Worm (Caenorhabditis elegans) whole organism, young adult: ENCODE results near the gene B0244.16.

Experiments used
- B0261.1 ChIP-seq: sonication (generic microtip); optimal IDR thresholded peaks from 2 replicates; lab custom pipeline; 2016; ENCODE audit warnings: mild to moderate bottlenecking, missing genetic modification characterization, moderate library complexity, missing compliant biosample characterization
- D2030.7 ChIP-seq: fragments of 200-800 bp; sonication (Bioruptor generic); IDR thresholded peaks from 2 replicates; pipeline ENCODE4 v1.3.6; 2022; ENCODE audit warnings: missing genetic modification reagents, missing genetic modification characterization, missing compliant biosample characterization
- F33H1.4 ChIP-seq: fragments of 200-800 bp; sonication (Bioruptor generic); IDR thresholded peaks from 2 replicates; pipeline ENCODE4 v1.3.6; 2022; ENCODE audit warnings: missing genetic modification reagents, missing genetic modification characterization, missing compliant biosample characterization
- F49E8.2 ChIP-seq: sonication (generic microtip); optimal IDR thresholded peaks from 3 replicates; lab custom pipeline; 2017; ENCODE audit warnings: missing genetic modification characterization, mild to moderate bottlenecking, missing compliant biosample characterization, antibody characterized with exemption, moderate library complexity; ENCODE audit not compliant: insufficient read depth
- F55B11.4 ChIP-seq: sonication (generic microtip); optimal IDR thresholded peaks from 2 replicates; lab custom pipeline; 2016; ENCODE audit warnings: missing compliant biosample characterization, missing genetic modification characterization, borderline replicate concordance; ENCODE audit not compliant: insufficient read depth
- F57A8.1 ChIP-seq: fragments of 200-800 bp; sonication (Bioruptor generic); optimal IDR thresholded peaks from 2 replicates; lab custom pipeline; 2018; ENCODE audit warnings: mild to moderate bottlenecking, missing genetic modification characterization, moderate library complexity, missing compliant biosample characterization
- F57C9.4 ChIP-seq: sonication (generic microtip); optimal IDR thresholded peaks from 2 replicates; lab custom pipeline; 2017; ENCODE audit warnings: mild to moderate bottlenecking, missing genetic modification characterization, missing compliant biosample characterization
- K11D2.4 ChIP-seq: fragments of 200-800 bp; sonication (Bioruptor generic); IDR thresholded peaks from 2 replicates; pipeline ENCODE4 v1.3.6; 2022; ENCODE audit warnings: missing genetic modification reagents, missing genetic modification characterization, missing compliant biosample characterization
- K12H6.12 ChIP-seq: fragments of 200-800 bp; sonication (Bioruptor generic); optimal IDR thresholded peaks from 2 replicates; lab custom pipeline; 2018; ENCODE audit warnings: mild to moderate bottlenecking, missing genetic modification characterization, missing compliant biosample characterization
- T26A5.8 ChIP-seq: sonication (generic microtip); optimal IDR thresholded peaks from 2 replicates; lab custom pipeline; 2016; ENCODE audit warnings: missing genetic modification characterization, missing compliant biosample characterization
- Y53F4B.3 ChIP-seq: fragments of 200-800 bp; sonication (Bioruptor generic); IDR thresholded peaks from 2 replicates; pipeline ENCODE4 v1.3.6; 2022; ENCODE audit warnings: missing genetic modification reagents, missing genetic modification characterization, missing compliant biosample characterization
- ZK185.1 ChIP-seq: sonication (generic microtip); optimal IDR thresholded peaks from 2 replicates; lab custom pipeline; 2016; ENCODE audit warnings: mild to moderate bottlenecking, missing genetic modification characterization, missing compliant biosample characterization; ENCODE audit not compliant: poor library complexity, severe bottlenecking
- ama-1 ChIP-seq, 3 experiments: fragments of 150-350 bp in 1 of 3; sonication (generic microtip) in 2 of 3; optimal IDR thresholded peaks; 2 replicates each; lab custom pipeline; 2014 to 2018; ENCODE audit warnings: missing biosample characterization in 2 of 3, missing genetic modification characterization in 2 of 3, missing genetic modification reagents in 2 of 3
- aptf-3 ChIP-seq: fragments of 200-800 bp; sonication (Bioruptor generic); IDR thresholded peaks from 2 replicates; pipeline ENCODE4 v1.3.6; 2022; ENCODE audit warnings: missing genetic modification characterization, missing compliant biosample characterization
- atf-7 ChIP-seq: sonication (generic microtip); optimal IDR thresholded peaks from 2 replicates; lab custom pipeline; 2017; ENCODE audit warnings: mild to moderate bottlenecking, missing genetic modification characterization, missing compliant biosample characterization
- athp-1 ChIP-seq: sonication (generic microtip); optimal IDR thresholded peaks from 2 replicates; lab custom pipeline; 2017; ENCODE audit warnings: mild to moderate bottlenecking, missing genetic modification characterization, missing compliant biosample characterization
- attf-6 ChIP-seq: fragments of 200-800 bp; sonication (Bioruptor generic); IDR thresholded peaks from 2 replicates; pipeline ENCODE4 v1.3.6; 2022; ENCODE audit warnings: missing genetic modification reagents, missing genetic modification characterization, missing compliant biosample characterization
- ccch-3 ChIP-seq: fragments of 200-800 bp; sonication (Bioruptor generic); optimal IDR thresholded peaks from 2 replicates; lab custom pipeline; 2018; ENCODE audit warnings: mild to moderate bottlenecking, missing genetic modification characterization, missing compliant biosample characterization
- ceh-100 ChIP-seq: fragments of 200-800 bp; sonication (Bioruptor generic); IDR thresholded peaks from 2 replicates; pipeline ENCODE4 v1.3.6; 2022; ENCODE audit warnings: missing genetic modification reagents, missing genetic modification characterization, missing compliant biosample characterization
- ceh-27 ChIP-seq: fragments of 200-800 bp; sonication (Bioruptor generic); optimal IDR thresholded peaks from 2 replicates; lab custom pipeline; 2018; ENCODE audit warnings: mild to moderate bottlenecking, missing genetic modification characterization, moderate library complexity, missing compliant biosample characterization
- egl-44 ChIP-seq: fragments of 200-800 bp; sonication (Bioruptor generic); IDR thresholded peaks from 2 replicates; pipeline ENCODE4 v1.3.6; 2022; ENCODE audit warnings: missing genetic modification reagents, missing genetic modification characterization, missing compliant biosample characterization
- egrh-3 ChIP-seq: fragments of 200-800 bp; sonication (Bioruptor generic); IDR thresholded peaks from 2 replicates; pipeline ENCODE4 v1.3.6; 2022; ENCODE audit warnings: missing genetic modification reagents, missing genetic modification characterization, missing compliant biosample characterization
- ekl-4 ChIP-seq: fragments of 200-800 bp; sonication (Bioruptor generic); IDR thresholded peaks from 2 replicates; pipeline ENCODE4 v1.3.6; 2022; ENCODE audit warnings: missing genetic modification reagents, missing genetic modification characterization, missing compliant biosample characterization
- hmg-1.2 ChIP-seq: fragments of 200-800 bp; sonication (Bioruptor generic); IDR thresholded peaks from 2 replicates; pipeline ENCODE4 v1.3.6; 2022; ENCODE audit warnings: missing genetic modification reagents, missing genetic modification characterization, missing compliant biosample characterization
- lag-1 ChIP-seq: fragments of 200-800 bp; sonication (Bioruptor generic); IDR thresholded peaks from 2 replicates; pipeline ENCODE4 v1.3.6; 2022; ENCODE audit warnings: missing genetic modification reagents, missing genetic modification characterization, missing compliant biosample characterization
- let-526 ChIP-seq: fragments of 200-800 bp; sonication (Bioruptor generic); IDR thresholded peaks from 2 replicates; pipeline ENCODE4 v1.3.6; 2022; ENCODE audit warnings: missing genetic modification reagents, missing genetic modification characterization, missing compliant biosample characterization
- lin-35 ChIP-seq, 3 experiments: fragments of 150-350 bp in 2 of 3; sonication (generic microtip) in 1 of 3; optimal IDR thresholded peaks; 2 replicates each; lab custom pipeline; 2014 to 2018; ENCODE audit warnings: missing biosample characterization in 3 of 3, missing genetic modification characterization in 3 of 3, missing genetic modification reagents in 3 of 3
- lin-54 ChIP-seq: fragments of 200-800 bp; sonication (Bioruptor generic); optimal IDR thresholded peaks from 2 replicates; lab custom pipeline; 2018; ENCODE audit warnings: mild to moderate bottlenecking, missing genetic modification characterization, missing compliant biosample characterization
- lir-1 ChIP-seq: fragments of 200-800 bp; sonication (Bioruptor generic); conservative IDR thresholded peaks from 2 replicates; pipeline ENCODE4 v1.3.6; 2022; ENCODE audit warnings: missing genetic modification reagents, missing genetic modification characterization, missing compliant biosample characterization
- lsl-1 ChIP-seq: fragments of 200-800 bp; sonication (Bioruptor generic); optimal IDR thresholded peaks from 2 replicates; lab custom pipeline; 2018; ENCODE audit warnings: mild to moderate bottlenecking, missing genetic modification characterization, moderate library complexity, missing compliant biosample characterization
- madf-6 ChIP-seq: fragments of 200-800 bp; sonication (Bioruptor generic); IDR thresholded peaks from 2 replicates; pipeline ENCODE4 v1.3.6; 2022; ENCODE audit warnings: missing genetic modification reagents, missing genetic modification characterization, missing compliant biosample characterization
- madf-8 ChIP-seq: fragments of 200-800 bp; sonication (Bioruptor generic); conservative IDR thresholded peaks from 2 replicates; pipeline ENCODE4 v1.3.6; 2022; ENCODE audit warnings: missing genetic modification reagents, missing genetic modification characterization, missing compliant biosample characterization
- mxl-1 ChIP-seq: sonication (generic microtip); optimal IDR thresholded peaks from 2 replicates; lab custom pipeline; 2016; ENCODE audit warnings: missing genetic modification characterization, missing compliant biosample characterization
- nfya-1 ChIP-seq: sonication (generic microtip); optimal IDR thresholded peaks from 2 replicates; lab custom pipeline; 2017; ENCODE audit warnings: antibody characterized with exemption, missing compliant biosample characterization, missing genetic modification characterization, borderline replicate concordance; ENCODE audit not compliant: insufficient read depth
- rcor-1 ChIP-seq: fragments of 200-800 bp; sonication (Bioruptor generic); IDR thresholded peaks from 2 replicates; pipeline ENCODE4 v1.3.6; 2022; ENCODE audit warnings: missing genetic modification reagents, missing genetic modification characterization, missing compliant biosample characterization
- rpc-1 ChIP-seq, 2 experiments: fragments of 150-350 bp in 1 of 2; sonication (generic microtip) in 1 of 2; optimal IDR thresholded peaks; 2 replicates each; lab custom pipeline; 2014 to 2018; ENCODE audit warnings: missing biosample characterization in 1 of 2, missing genetic modification characterization in 1 of 2, missing genetic modification reagents in 1 of 2, missing genotype in 1 of 2
- snpc-1.1 ChIP-seq: sonication (generic microtip); optimal IDR thresholded peaks from 2 replicates; lab custom pipeline; 2017; ENCODE audit warnings: missing genetic modification characterization, mild to moderate bottlenecking, missing compliant biosample characterization, antibody characterized with exemption, moderate library complexity, missing genotype, missing genetic modification reagents; ENCODE audit not compliant: insufficient read depth
- snpc-4 ChIP-seq, 5 experiments: fragments of 150-350 bp in 1 of 5; sonication (generic microtip) in 4 of 5; optimal IDR thresholded peaks; 2 replicates each; lab custom pipeline; 2014 to 2018; ENCODE audit warnings: missing genetic modification characterization in 5 of 5, missing biosample characterization in 3 of 5, antibody characterized with exemption in 2 of 5, mild to moderate bottlenecking in 2 of 5, missing compliant biosample characterization in 2 of 5, missing genotype in 2 of 5, moderate library complexity in 2 of 5, missing genetic modification reagents in 1 of 5
- tlf-1 ChIP-seq: fragments of 200-800 bp; sonication (Bioruptor generic); optimal IDR thresholded peaks from 2 replicates; lab custom pipeline; 2018; ENCODE audit warnings: mild to moderate bottlenecking, missing genetic modification characterization, missing compliant biosample characterization
- zfh-2 ChIP-seq: fragments of 200-800 bp; sonication (Bioruptor generic); conservative IDR thresholded peaks from 2 replicates; pipeline ENCODE4 v1.3.6; 2022; ENCODE audit warnings: missing genetic modification reagents, missing genetic modification characterization, missing compliant biosample characterization
- ztf-18 ChIP-seq: sonication (generic microtip); optimal IDR thresholded peaks from 2 replicates; lab custom pipeline; 2016; ENCODE audit warnings: missing genotype, mild to moderate bottlenecking, missing genetic modification characterization, missing compliant biosample characterization
- ztf-25 ChIP-seq: fragments of 200-800 bp; sonication (Bioruptor generic); IDR thresholded peaks from 2 replicates; pipeline ENCODE4 v1.3.6; 2022; ENCODE audit warnings: missing genetic modification reagents, missing genetic modification characterization, missing compliant biosample characterization
- ztf-6 ChIP-seq: fragments of 200-800 bp; sonication (Bioruptor generic); IDR thresholded peaks from 2 replicates; pipeline ENCODE4 v1.3.6; 2022; ENCODE audit warnings: missing genetic modification reagents, missing genetic modification characterization, missing compliant biosample characterization

Gene B0244.16

ce11 chrIII:5697266-5697665, 43.5 kb upstream of the B0244.16 start, which contains the start of gene B0336.7:
B0336.7 (minus strand) TSS chrIII:5697366.
- TF ChIP-seq tlf-1 (GFP tag; lab: Kevin White, UChicago) (no peak), hmg-1.2 (no peak), aptf-3 (GFP tag; lab: Robert Waterston, UW) (no peak), egl-44 (no peak), T26A5.8 (tag; lab: Kevin White, UChicago) (no peak), ekl-4 (GFP tag; lab: Robert Waterston, UW) (no peak), lir-1 (GFP tag; lab: Robert Waterston, UW) (no peak), madf-6 (GFP tag; lab: Robert Waterston, UW) (no peak)
- TF ChIP-seq, all 124 proteins: peak for 0

ce11 chrIII:5697963-5698730, 42.6 kb upstream of the B0244.16 start, which contains the start of the genes lgg-3 and rgs-5:
lgg-3 (minus strand) TSS chrIII:5698013.
rgs-5 (plus strand) TSS chrIII:5698555.
- TF ChIP-seq mxl-1 (no peak), F33H1.4 (GFP tag; lab: Robert Waterston, UW) (peak; percentile 85), ztf-18 (tag; lab: Kevin White, UChicago) (peak; percentile 72), atf-7 (tag; lab: Kevin White, UChicago) (no peak), K11D2.4 (GFP tag; lab: Robert Waterston, UW) (no peak), ekl-4 (GFP tag; lab: Robert Waterston, UW) (0 out of 2 replicates have a peak, but pooled peaks have one; percentile 8), lag-1 (GFP tag; lab: Robert Waterston, UW) (no peak), F57A8.1 (GFP tag; lab: Kevin White, UChicago) (no peak), F49E8.2 (tag; lab: Kevin White, UChicago) (no peak), ceh-100 (GFP tag; lab: Robert Waterston, UW) (no peak), snpc-1.1 (tag; lab: Kevin White, UChicago) (peak; percentile 31), ztf-6 (GFP tag; lab: Robert Waterston, UW) (no peak), B0261.1 (no peak), ZK185.1 (tag; lab: Kevin White, UChicago) (no peak), snpc-4 (GFP tag; optimal IDR thresholded peaks at IDR 0.05; lab: Kevin White, UChicago) (no peak), snpc-4 (tag; optimal IDR thresholded peaks at IDR 0.05; lab: Kevin White, UChicago) (peak; percentile 5 to 81 (median 31)), madf-8 (peak; percentile 72), zfh-2 (GFP tag; lab: Robert Waterston, UW) (no peak), egrh-3 (GFP tag; lab: Robert Waterston, UW) (no peak), ccch-3 (no peak), F55B11.4 (tag; lab: Kevin White, UChicago) (no peak), nfya-1 (tag; lab: Kevin White, UChicago) (no peak), ama-1 (optimal IDR thresholded peaks at IDR 0.05; lab: Kevin White, UChicago) (no peak), ama-1 (GFP tag; optimal IDR thresholded peaks at IDR 0.05; lab: Kevin White, UChicago) (no peak), lsl-1 (peak; percentile 96), rcor-1 (GFP tag; lab: Robert Waterston, UW) (peak; percentile 39; the same call in 1 of the 2 replicates), attf-6 (no peak), aptf-3 (GFP tag; lab: Robert Waterston, UW) (no peak), D2030.7 (GFP tag; lab: Robert Waterston, UW) (peak; percentile 58), ceh-27 (GFP tag; lab: Kevin White, UChicago) (peak; percentile 12), K12H6.12 (tag; lab: Kevin White, UChicago) (no peak), rpc-1 (optimal IDR thresholded peaks at IDR 0.05; lab: Kevin White, UChicago) (no peak), rpc-1 (tag; optimal IDR thresholded peaks at IDR 0.05; lab: Kevin White, UChicago) (no peak), lin-54 (GFP tag; lab: Kevin White, UChicago) (peak; percentile 89), let-526 (no peak), hmg-1.2 (peak; percentile 13; the same call in 1 of the 2 replicates), athp-1 (tag; lab: Kevin White, UChicago) (peak; percentile 13), F57C9.4 (no peak), ztf-25 (no peak), lin-35 (GFP tag; optimal IDR thresholded peaks at IDR 0.05; lab: Kevin White, UChicago) (peak in 1 of 3 experiments; percentile 30), Y53F4B.3 (GFP tag; lab: Robert Waterston, UW) (no peak)
